Worm (Caenorhabditis elegans) whole organism, L4 larva: ENCODE measurements around the gene F41G3.3.

Experiments used
- R02D3.7 ChIP-seq: fragments of 150-350 bp; sonication (generic microtip); optimal IDR thresholded peaks from 3 replicates; lab custom pipeline; 2014; ENCODE audit warnings: missing biosample characterization, missing genetic modification characterization
- Y105C5A.15 ChIP-seq: fragments of 200-800 bp; sonication (Bioruptor generic); IDR thresholded peaks from 2 replicates; pipeline ENCODE4 v1.3.6; 2022; ENCODE audit warnings: missing genetic modification characterization, missing compliant biosample characterization
- Y48G9A.11 ChIP-seq: fragments of 200-800 bp; sonication (Bioruptor generic); IDR thresholded peaks from 2 replicates; pipeline ENCODE4 v1.3.6; 2022; ENCODE audit warnings: missing genetic modification reagents, missing genetic modification characterization, missing compliant biosample characterization
- Y5F2A.4 ChIP-seq: fragments of 200-800 bp; sonication (Bioruptor generic); optimal IDR thresholded peaks from 2 replicates; lab custom pipeline; 2018; ENCODE audit warnings: mild to moderate bottlenecking, missing genetic modification characterization, missing compliant biosample characterization
- ZK337.2 ChIP-seq: fragments of 200-800 bp; sonication (Bioruptor generic); IDR thresholded peaks from 2 replicates; pipeline ENCODE4 v1.3.6; 2022; ENCODE audit warnings: missing genetic modification reagents, missing genetic modification characterization, missing compliant biosample characterization
- ZK546.5 ChIP-seq, 2 experiments: sonication (generic microtip); optimal IDR thresholded peaks; 2 replicates each; lab custom pipeline; 2017; ENCODE audit warnings: missing biosample characterization in 2 of 2, missing genetic modification characterization in 2 of 2
- aha-1 ChIP-seq: fragments of 150-350 bp; peaks from one replicate; lab custom pipeline; 2014; ENCODE audit warnings: missing biosample characterization, missing genetic modification characterization
- aly-2 ChIP-seq: sonication (generic microtip); optimal IDR thresholded peaks from 2 replicates; lab custom pipeline; 2018; ENCODE audit warnings: missing biosample characterization, missing genetic modification characterization
- arid-1 ChIP-seq: fragments of 200-800 bp; sonication (Bioruptor generic); conservative IDR thresholded peaks from 2 replicates; pipeline ENCODE4 v1.3.6; 2022; ENCODE audit warnings: missing genetic modification reagents, missing genetic modification characterization, missing compliant biosample characterization
- ceh-44 ChIP-seq: fragments of 200-800 bp; sonication (Bioruptor generic); IDR thresholded peaks from 2 replicates; pipeline ENCODE4 v1.3.6; 2022; ENCODE audit warnings: missing genetic modification reagents, missing genetic modification characterization, missing compliant biosample characterization
- cey-2 ChIP-seq: sonication (generic microtip); optimal IDR thresholded peaks from 3 replicates; lab custom pipeline; 2017; ENCODE audit warnings: missing genetic modification characterization, mild to moderate bottlenecking, missing compliant biosample characterization, antibody characterized with exemption, borderline replicate concordance; ENCODE audit not compliant: insufficient read depth
- daf-8 ChIP-seq: fragments of 200-800 bp; sonication (Bioruptor generic); IDR thresholded peaks from 2 replicates; pipeline ENCODE4 v1.3.6; 2022; ENCODE audit warnings: missing genetic modification characterization, missing compliant biosample characterization
- dmd-9 ChIP-seq: fragments of 200-800 bp; sonication (Bioruptor generic); IDR thresholded peaks from 2 replicates; pipeline ENCODE4 v1.3.6; 2022; ENCODE audit warnings: missing genetic modification reagents, missing genetic modification characterization, missing compliant biosample characterization
- dpl-1 ChIP-seq: fragments of 150-350 bp; optimal IDR thresholded peaks from 2 replicates; lab custom pipeline; 2014; ENCODE audit warnings: missing biosample characterization, missing genetic modification reagents, missing genetic modification characterization
- duxl-1 ChIP-seq: sonication (generic microtip); optimal IDR thresholded peaks from 2 replicates; lab custom pipeline; 2016; ENCODE audit warnings: mild to moderate bottlenecking, missing genetic modification characterization, moderate library complexity, missing compliant biosample characterization; ENCODE audit not compliant: poor library complexity
- dve-1 ChIP-seq: sonication (generic microtip); optimal IDR thresholded peaks from 2 replicates; lab custom pipeline; 2017; ENCODE audit warnings: antibody characterized with exemption, mild to moderate bottlenecking, missing genetic modification characterization, missing compliant biosample characterization; ENCODE audit not compliant: insufficient read depth
- egl-43 ChIP-seq: fragments of 200-800 bp; sonication (Bioruptor generic); IDR thresholded peaks from 2 replicates; pipeline ENCODE4 v1.3.6; 2022; ENCODE audit warnings: missing genetic modification reagents, missing genetic modification characterization, missing compliant biosample characterization
- fkh-10 ChIP-seq: fragments of 150-350 bp; optimal IDR thresholded peaks from 2 replicates; lab custom pipeline; 2014; ENCODE audit warnings: missing biosample characterization, missing genetic modification reagents, missing genetic modification characterization
- fos-1 ChIP-seq: fragments of 150-350 bp; optimal IDR thresholded peaks from 2 replicates; lab custom pipeline; 2014; ENCODE audit warnings: missing biosample characterization, missing genetic modification characterization
- gei-8 ChIP-seq: fragments of 200-800 bp; sonication (Bioruptor generic); optimal IDR thresholded peaks from 2 replicates; lab custom pipeline; 2018; ENCODE audit warnings: mild to moderate bottlenecking, missing genetic modification characterization, missing compliant biosample characterization
- hlh-11 ChIP-seq: fragments of 200-800 bp; sonication (Bioruptor generic); optimal IDR thresholded peaks from 2 replicates; lab custom pipeline; 2018; ENCODE audit warnings: mild to moderate bottlenecking, missing genetic modification characterization, missing compliant biosample characterization
- hlh-30 ChIP-seq: sonication (generic microtip); optimal IDR thresholded peaks from 2 replicates; lab custom pipeline; 2017; ENCODE audit warnings: antibody characterized with exemption, mild to moderate bottlenecking, missing genetic modification characterization, missing compliant biosample characterization; ENCODE audit not compliant: insufficient read depth
- jun-1 ChIP-seq: fragments of 150-350 bp; optimal IDR thresholded peaks from 2 replicates; lab custom pipeline; 2014; ENCODE audit warnings: missing biosample characterization, missing genetic modification reagents, missing genetic modification characterization
- lim-7 ChIP-seq: fragments of 200-800 bp; sonication (Bioruptor generic); IDR thresholded peaks from 2 replicates; pipeline ENCODE4 v1.3.6; 2022; ENCODE audit warnings: missing genetic modification characterization, missing compliant biosample characterization
- lin-13 ChIP-seq: fragments of 150-350 bp; optimal IDR thresholded peaks from 2 replicates; lab custom pipeline; 2014; ENCODE audit warnings: missing biosample characterization, missing genetic modification reagents, missing genetic modification characterization
- lin-15B ChIP-seq: fragments of 150-350 bp; sonication (generic microtip); optimal IDR thresholded peaks from 3 replicates; lab custom pipeline; 2014; ENCODE audit warnings: missing biosample characterization, missing genetic modification characterization
- lir-3 ChIP-seq: sonication (generic microtip); optimal IDR thresholded peaks from 2 replicates; lab custom pipeline; 2016; ENCODE audit warnings: mild to moderate bottlenecking, missing genetic modification characterization, missing compliant biosample characterization
- madf-5 ChIP-seq, 2 experiments: fragments of 200-800 bp; sonication (Bioruptor generic); IDR thresholded peaks; 2 replicates each; pipeline ENCODE4 v1.3.6; 2022; ENCODE audit warnings: missing compliant biosample characterization in 2 of 2, missing genetic modification characterization in 2 of 2
- madf-9 ChIP-seq: fragments of 200-800 bp; sonication (Bioruptor generic); conservative IDR thresholded peaks from 2 replicates; pipeline ENCODE4 v1.3.6; 2022; ENCODE audit warnings: missing genetic modification reagents, missing genetic modification characterization, missing compliant biosample characterization
- mdl-1 ChIP-seq, 2 experiments: fragments of 150-350 bp in 1 of 2; sonication (generic microtip) in 1 of 2; optimal IDR thresholded peaks; 2 replicates each; lab custom pipeline; 2014 to 2017; ENCODE audit warnings: missing biosample characterization in 2 of 2, missing genetic modification characterization in 2 of 2
- mxl-3 ChIP-seq: fragments of 200-800 bp; sonication (Bioruptor generic); optimal IDR thresholded peaks from 2 replicates; lab custom pipeline; 2018; ENCODE audit warnings: mild to moderate bottlenecking, missing genetic modification characterization, missing compliant biosample characterization
- nhr-10 ChIP-seq: fragments of 150-350 bp; optimal IDR thresholded peaks from 2 replicates; lab custom pipeline; 2014; ENCODE audit warnings: missing biosample characterization, missing genetic modification characterization
- nhr-11 ChIP-seq: fragments of 150-350 bp; optimal IDR thresholded peaks from 2 replicates; lab custom pipeline; 2014; ENCODE audit warnings: missing biosample characterization, missing genetic modification characterization
- nhr-111 ChIP-seq: fragments of 200-800 bp; sonication (Bioruptor generic); optimal IDR thresholded peaks from 2 replicates; lab custom pipeline; 2018; ENCODE audit warnings: mild to moderate bottlenecking, missing genetic modification characterization, missing compliant biosample characterization
- nhr-237 ChIP-seq: sonication (generic microtip); optimal IDR thresholded peaks from 2 replicates; lab custom pipeline; 2017; ENCODE audit warnings: missing biosample characterization, missing genetic modification characterization
- nhr-28 ChIP-seq: fragments of 150-350 bp; optimal IDR thresholded peaks from 2 replicates; lab custom pipeline; 2014; ENCODE audit warnings: missing biosample characterization, missing genetic modification characterization
- nhr-41 ChIP-seq: fragments of 200-800 bp; sonication (Bioruptor generic); IDR thresholded peaks from 2 replicates; pipeline ENCODE4 v1.3.6; 2022; ENCODE audit warnings: missing genetic modification reagents, missing genetic modification characterization, missing compliant biosample characterization
- nhr-48 ChIP-seq: sonication (generic microtip); optimal IDR thresholded peaks from 2 replicates; lab custom pipeline; 2016; ENCODE audit warnings: mild to moderate bottlenecking, missing genetic modification characterization, missing compliant biosample characterization
- nhr-77 ChIP-seq: fragments of 150-350 bp; optimal IDR thresholded peaks from 2 replicates; lab custom pipeline; 2014; ENCODE audit warnings: missing biosample characterization, missing genetic modification characterization
- pha-4 ChIP-seq, 2 experiments: fragments of 150-350 bp in 1 of 2; fragments of 200-800 bp in 1 of 2; sonication (Bioruptor generic) in 1 of 2; IDR thresholded peaks in 1 of 2; optimal IDR thresholded peaks in 1 of 2; 2 replicates each; pipeline versions ENCODE4 v1.3.6 to Lab custom; 2014 to 2022; ENCODE audit warnings: missing genetic modification characterization in 2 of 2, missing genetic modification reagents in 2 of 2, missing biosample characterization in 1 of 2, missing compliant biosample characterization in 1 of 2
- pqm-1 ChIP-seq: sonication (generic microtip); optimal IDR thresholded peaks from 2 replicates; lab custom pipeline; 2017; ENCODE audit warnings: missing biosample characterization, missing genetic modification characterization
- sdz-12 ChIP-seq: fragments of 200-800 bp; sonication (Bioruptor generic); optimal IDR thresholded peaks from 2 replicates; lab custom pipeline; 2018; ENCODE audit warnings: mild to moderate bottlenecking, missing genetic modification characterization, missing compliant biosample characterization
- skn-1 ChIP-seq: fragments of 150-350 bp; optimal IDR thresholded peaks from 2 replicates; lab custom pipeline; 2014; ENCODE audit warnings: missing biosample characterization, missing genetic modification characterization
- snpc-1.2 ChIP-seq: fragments of 200-800 bp; sonication (Bioruptor generic); IDR thresholded peaks from 2 replicates; pipeline ENCODE4 v1.3.6; 2022; ENCODE audit warnings: missing genetic modification reagents, missing genetic modification characterization, missing compliant biosample characterization
- snpc-4 ChIP-seq: fragments of 150-350 bp; optimal IDR thresholded peaks from 2 replicates; lab custom pipeline; 2014; ENCODE audit warnings: missing biosample characterization, missing genetic modification characterization
- unc-39 ChIP-seq: sonication (generic microtip); optimal IDR thresholded peaks from 2 replicates; lab custom pipeline; 2017; ENCODE audit warnings: missing biosample characterization, missing genetic modification characterization
- unc-62 ChIP-seq, 3 experiments: fragments of 150-350 bp in 1 of 3; sonication (generic microtip); optimal IDR thresholded peaks in 2 of 3; peaks in 1 of 3; 1 replicate in 1 of 3; 2 replicates in 2 of 3; lab custom pipeline; 2014 to 2017; ENCODE audit warnings: missing biosample characterization in 3 of 3, missing genetic modification characterization in 3 of 3, missing genetic modification reagents in 3 of 3, missing genotype in 1 of 3
- zfp-2 ChIP-seq: sonication (generic microtip); optimal IDR thresholded peaks from 2 replicates; lab custom pipeline; 2016; ENCODE audit warnings: mild to moderate bottlenecking, missing genetic modification characterization, missing compliant biosample characterization
- zip-2 ChIP-seq: fragments of 150-350 bp; optimal IDR thresholded peaks from 2 replicates; lab custom pipeline; 2014; ENCODE audit warnings: missing biosample characterization, missing genetic modification characterization
- ztf-11 ChIP-seq: fragments of 150-350 bp; optimal IDR thresholded peaks from 2 replicates; lab custom pipeline; 2014; ENCODE audit warnings: missing biosample characterization, missing genetic modification characterization

F41G3.3 gene

DNA sequence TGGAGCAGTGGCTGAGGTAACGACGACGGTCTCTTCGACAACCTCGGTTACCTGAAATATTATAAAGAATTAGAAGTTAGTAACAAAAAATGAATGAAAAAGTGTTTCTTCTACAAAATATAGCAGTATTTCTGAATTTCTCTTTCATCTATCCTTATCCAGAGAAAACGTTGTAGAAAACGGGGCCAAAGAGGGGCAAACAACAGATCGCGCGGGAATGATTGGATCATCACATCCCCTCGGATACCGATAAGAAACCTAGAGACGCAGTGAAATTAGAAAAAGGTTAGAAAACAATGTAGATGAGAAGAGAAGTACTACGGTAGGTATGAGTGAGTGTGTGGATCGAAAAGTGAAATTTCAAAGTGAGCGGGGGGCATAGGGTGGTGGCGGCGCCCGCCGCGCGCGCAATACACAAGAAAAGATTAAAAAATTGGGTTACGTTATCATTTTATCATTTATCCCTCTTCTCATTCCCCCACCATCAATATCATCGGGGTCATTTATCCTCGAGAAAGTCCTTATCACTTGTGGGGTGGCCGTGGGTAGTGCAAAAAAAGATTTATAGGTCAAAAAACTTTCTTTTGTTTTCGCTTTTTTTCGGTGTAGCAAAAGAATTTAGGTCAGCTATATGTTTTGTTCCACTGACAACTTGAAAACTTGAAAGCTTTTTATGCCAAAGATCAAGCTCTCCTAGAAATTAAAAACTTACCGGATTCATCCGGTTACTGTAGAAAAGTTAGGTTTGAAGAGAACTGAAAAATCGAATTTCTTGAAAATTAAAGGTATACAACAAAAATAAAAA lies 44.0 kb upstream of the F41G3.3 start, which contains the start of the genes dpy-10 and T14B4.19:
Gene dpy-10 (minus strand): TSS at position 51 of the 805 bp plus-strand sequence.
Gene T14B4.19 (minus strand): TSS at position 755 of the 805 bp plus-strand sequence.
- TF ChIP-seq lim-7 (no peak), dpl-1 (GFP tag; lab: Kevin White, UChicago) (no peak), zip-2 (tag; lab: Kevin White, UChicago) (no peak), duxl-1 (no peak), Y48G9A.11 (GFP tag; lab: Robert Waterston, UW) (no peak), dmd-9 (GFP tag; lab: Robert Waterston, UW) (no peak), sdz-12 (GFP tag; lab: Kevin White, UChicago) (no peak), cey-2 (no peak), lir-3 (no peak), hlh-30 (tag; lab: Kevin White, UChicago) (peak; percentile 41), pqm-1 (no peak), nhr-28 (tag; lab: Kevin White, UChicago) (peak; percentile 44), nhr-11 (tag; lab: Kevin White, UChicago) (no peak), zfp-2 (no peak), daf-8 (GFP tag; lab: Robert Waterston, UW) (no peak), gei-8 (no peak), nhr-111 (GFP tag; lab: Kevin White, UChicago) (no peak), arid-1 (no peak), aha-1 (tag; lab: Kevin White, UChicago) (peak; percentile 3), R02D3.7 (tag; lab: Kevin White, UChicago) (no peak), lin-13 (GFP tag; lab: Kevin White, UChicago) (no peak), skn-1 (no peak), fos-1 (no peak), ZK546.5 (tag; optimal IDR thresholded peaks at IDR 0.05; lab: Kevin White, UChicago) (no peak), nhr-41 (GFP tag; lab: Robert Waterston, UW) (no peak), nhr-48 (tag; lab: Kevin White, UChicago) (no peak), snpc-4 (tag; lab: Kevin White, UChicago) (no peak), nhr-10 (no peak), hlh-11 (peak; percentile 61), madf-9 (GFP tag; lab: Robert Waterston, UW) (no peak), pha-4 (GFP tag; IDR thresholded peaks at IDR 0.05; lab: Robert Waterston, UW) (no peak), pha-4 (tag; optimal IDR thresholded peaks at IDR 0.05; lab: Kevin White, UChicago) (no peak), egl-43 (no peak), ceh-44 (GFP tag; lab: Robert Waterston, UW) (no peak), lin-15B (tag; lab: Kevin White, UChicago) (no peak), ztf-11 (tag; lab: Kevin White, UChicago) (no peak), nhr-77 (tag; lab: Kevin White, UChicago) (no peak), dve-1 (tag; lab: Kevin White, UChicago) (no peak), fkh-10 (GFP tag; lab: Kevin White, UChicago) (no peak), jun-1 (tag; lab: Kevin White, UChicago) (no peak), nhr-237 (tag; lab: Kevin White, UChicago) (no peak), mdl-1 (tag; optimal IDR thresholded peaks at IDR 0.05; lab: Kevin White, UChicago) (peak in 1 of 2 experiments; percentile 27), mxl-3 (GFP tag; lab: Kevin White, UChicago) (peak; percentile 73), aly-2 (no peak), unc-62 (GFP tag; optimal IDR thresholded peaks at IDR 0.05 in 1 of 2; lab: Kevin White, UChicago) (no peak), unc-62 (tag; optimal IDR thresholded peaks at IDR 0.05; lab: Kevin White, UChicago) (no peak), Y105C5A.15 (no peak), madf-5 (GFP tag; IDR thresholded peaks at IDR 0.05; lab: Robert Waterston, UW) (no peak), snpc-1.2 (no peak), Y5F2A.4 (GFP tag; lab: Kevin White, UChicago) (no peak), ZK337.2 (GFP tag; lab: Robert Waterston, UW) (no peak), unc-39 (no peak)
